Worm (Caenorhabditis elegans) whole organism, L1 larva: ENCODE data around the gene K01D12.1.
A peak's percentile ranks its signal among the peaks of the same experiment; 100 is the strongest.

Experiments used
- ama-1 ChIP-seq: fragments of 150-350 bp; optimal IDR thresholded peaks from 2 replicates; lab custom pipeline; 2014
- blmp-1 ChIP-seq: fragments of 150-350 bp; optimal IDR thresholded peaks from 2 replicates; lab custom pipeline; 2014; ENCODE audit warnings: missing biosample characterization, missing genetic modification characterization
- fos-1 ChIP-seq: fragments of 150-350 bp; optimal IDR thresholded peaks from 2 replicates; lab custom pipeline; 2014; ENCODE audit warnings: missing biosample characterization, missing genetic modification characterization
- lin-39 ChIP-seq: fragments of 150-350 bp; optimal IDR thresholded peaks from 2 replicates; lab custom pipeline; 2014; ENCODE audit warnings: missing biosample characterization, missing genetic modification reagents, missing genetic modification characterization
- nhr-85 ChIP-seq: sonication (generic microtip); peaks from one replicate; lab custom pipeline; 2016; ENCODE audit warnings: missing genetic modification characterization, inconsistent platforms, missing compliant biosample characterization
- ztf-4 ChIP-seq: fragments of 150-350 bp; optimal IDR thresholded peaks from 2 replicates; lab custom pipeline; 2014; ENCODE audit warnings: missing biosample characterization, missing genetic modification characterization

ce11 chrV:12343419-12343969 is 33.9 kb upstream of the K01D12.1 start, which contains the start of gene tomm-20:
- TF ChIP-seq blmp-1 (tag; lab: Kevin White, UChicago), result peak; percentile 87
- TF ChIP-seq fos-1 (tag; lab: Kevin White, UChicago), result peak; percentile 88
- TF ChIP-seq ama-1 (lab: Kevin White, UChicago), result peak; percentile 83
- peak; percentile 95 for TF ChIP-seq lin-39 (tag; lab: Kevin White, UChicago)
- TF ChIP-seq nhr-85 (tag; lab: Kevin White, UChicago), result peak; percentile 97
- peak; percentile 87 for TF ChIP-seq ztf-4 (tag; lab: Kevin White, UChicago)
